Worm (Caenorhabditis elegans) whole organism, midembryonic: ENCODE measurements around the gene mec-12.

Experiments used
- cog-1 ChIP-seq: sonication (generic microtip); optimal IDR thresholded peaks from 2 replicates; lab custom pipeline; 2016; ENCODE audit warnings: missing genetic modification characterization, missing compliant biosample characterization
- flt-1 ChIP-seq: fragments of 200-800 bp; sonication (Bioruptor generic); IDR thresholded peaks from 2 replicates; pipeline ENCODE4 v1.3.6; 2022; ENCODE audit warnings: missing genetic modification characterization, missing compliant biosample characterization
- klf-2 ChIP-seq: fragments of 200-800 bp; sonication (Bioruptor generic); conservative IDR thresholded peaks from 2 replicates; pipeline ENCODE4 v1.3.6; 2022; ENCODE audit warnings: missing genetic modification reagents, missing genetic modification characterization, missing compliant biosample characterization
- med-1 ChIP-seq: sonication (generic microtip); optimal IDR thresholded peaks from 2 replicates; lab custom pipeline; 2017; ENCODE audit warnings: missing genetic modification characterization, mild to moderate bottlenecking, missing compliant biosample characterization, antibody characterized with exemption, missing genetic modification reagents; ENCODE audit not compliant: insufficient read depth
- ref-1 ChIP-seq: fragments of 200-800 bp; sonication (Bioruptor generic); conservative IDR thresholded peaks from 2 replicates; pipeline ENCODE4 v1.3.6; 2022; ENCODE audit warnings: missing genetic modification reagents, missing genetic modification characterization, missing compliant biosample characterization
- tab-1 ChIP-seq: fragments of 200-800 bp; sonication (Bioruptor generic); IDR thresholded peaks from 2 replicates; pipeline ENCODE4 v1.3.6; 2022; ENCODE audit warnings: missing genetic modification characterization, missing compliant biosample characterization
- ztf-23 ChIP-seq: fragments of 200-800 bp; sonication (Bioruptor generic); IDR thresholded peaks from 2 replicates; pipeline ENCODE4 v1.3.6; 2022; ENCODE audit warnings: missing genetic modification reagents, missing genetic modification characterization, missing compliant biosample characterization
- ztf-29 ChIP-seq: fragments of 200-800 bp; sonication (Bioruptor generic); IDR thresholded peaks from 2 replicates; pipeline ENCODE4 v1.3.6; 2022; ENCODE audit warnings: missing genetic modification reagents, missing genetic modification characterization, missing compliant biosample characterization

- TF ChIP-seq cog-1, result no peak
- TF ChIP-seq ztf-29 (GFP tag; lab: Robert Waterston, UW), result no peak
- TF ChIP-seq ref-1 (GFP tag; lab: Robert Waterston, UW), result no peak
- no peak for TF ChIP-seq flt-1 (GFP tag; lab: Robert Waterston, UW)
- TF ChIP-seq ztf-23 (GFP tag; lab: Robert Waterston, UW), result no peak
- no peak for TF ChIP-seq klf-2
- no peak for TF ChIP-seq med-1 (GFP tag; lab: Kevin White, UChicago)
- TF ChIP-seq tab-1 (GFP tag; lab: Robert Waterston, UW), result no peak
Measured at ce11 chrIII:3170538-3170937, 31.5 kb upstream of the mec-12 start.
